Fruit fly (Drosophila melanogaster): ENCODE data around the gene yellow-e2.

DNA sequence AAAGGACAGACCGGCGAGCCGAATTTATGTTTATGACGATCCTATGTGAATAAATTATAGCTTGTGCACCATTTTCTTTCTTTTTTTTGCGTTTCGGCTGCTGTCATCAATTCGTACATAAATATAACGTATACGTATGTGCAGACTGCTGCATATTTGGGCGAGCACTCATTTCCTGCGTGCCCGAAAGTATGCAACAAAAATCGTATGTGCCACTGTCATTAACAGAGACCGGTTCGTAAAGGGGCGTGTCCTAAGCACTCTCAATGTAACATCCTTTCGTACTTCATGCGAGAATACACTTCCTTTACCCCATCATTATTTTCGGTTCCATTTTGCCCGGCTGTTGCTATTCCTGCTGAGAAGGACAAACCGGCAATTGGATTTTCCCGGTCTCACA is 46.7 kb downstream of the yellow-e2 start:
- no peak for TF ChIP-seq CG1620 (GFP tag; optimal IDR thresholded peaks at IDR 0.05)
- TF ChIP-seq CG7045 (GFP tag; optimal IDR thresholded peaks at IDR 0.05) = no peak

Data from whole organism, adult.